Worm (Caenorhabditis elegans) whole organism, mixed stage, embryonic: ENCODE results near the gene dec-7.

Experiments
- blmp-1 ChIP-seq: fragments of 150-350 bp; optimal IDR thresholded peaks from 2 replicates; lab custom pipeline; 2014; ENCODE audit warnings: missing biosample characterization, missing genetic modification characterization
- ces-1 ChIP-seq: fragments of 150-350 bp; optimal IDR thresholded peaks from 2 replicates; lab custom pipeline; 2014; ENCODE audit warnings: missing biosample characterization, missing genetic modification reagents, missing genetic modification characterization
- mab-5 ChIP-seq: fragments of 150-350 bp; optimal IDR thresholded peaks from 2 replicates; lab custom pipeline; 2014; ENCODE audit warnings: missing biosample characterization, missing genetic modification characterization
- nhr-12 ChIP-seq: fragments of 150-350 bp; optimal IDR thresholded peaks from 2 replicates; lab custom pipeline; 2014; ENCODE audit warnings: missing biosample characterization, missing genetic modification characterization
- nhr-2 ChIP-seq: fragments of 150-350 bp; optimal IDR thresholded peaks from 2 replicates; lab custom pipeline; 2014; ENCODE audit warnings: missing biosample characterization, missing genetic modification characterization
- nhr-28 ChIP-seq: fragments of 150-350 bp; optimal IDR thresholded peaks from 2 replicates; lab custom pipeline; 2014; ENCODE audit warnings: missing biosample characterization, missing genetic modification characterization
- pha-4 ChIP-seq: fragments of 150-350 bp; optimal IDR thresholded peaks from 2 replicates; lab custom pipeline; 2018; ENCODE audit warnings: missing biosample characterization, missing genetic modification reagents, missing genetic modification characterization
- sem-2 ChIP-seq: fragments of 200-800 bp; sonication (Bioruptor generic); optimal IDR thresholded peaks from 2 replicates; lab custom pipeline; 2018; ENCODE audit warnings: mild to moderate bottlenecking, missing genetic modification characterization, missing compliant biosample characterization
- sptf-1 ChIP-seq: sonication (generic microtip); optimal IDR thresholded peaks from 2 replicates; lab custom pipeline; 2017; ENCODE audit warnings: mild to moderate bottlenecking, missing genetic modification characterization, moderate library complexity, missing compliant biosample characterization
- unc-39 ChIP-seq: fragments of 150-350 bp; optimal IDR thresholded peaks from 2 replicates; lab custom pipeline; 2014; ENCODE audit warnings: missing biosample characterization, missing genetic modification characterization
- unc-62 ChIP-seq: fragments of 150-350 bp; optimal IDR thresholded peaks from 2 replicates; lab custom pipeline; 2014; ENCODE audit warnings: missing biosample characterization, missing genetic modification reagents, missing genetic modification characterization
- ztf-11 ChIP-seq: fragments of 150-350 bp; optimal IDR thresholded peaks from 2 replicates; lab custom pipeline; 2014; ENCODE audit warnings: missing biosample characterization, missing genetic modification characterization

DNA sequence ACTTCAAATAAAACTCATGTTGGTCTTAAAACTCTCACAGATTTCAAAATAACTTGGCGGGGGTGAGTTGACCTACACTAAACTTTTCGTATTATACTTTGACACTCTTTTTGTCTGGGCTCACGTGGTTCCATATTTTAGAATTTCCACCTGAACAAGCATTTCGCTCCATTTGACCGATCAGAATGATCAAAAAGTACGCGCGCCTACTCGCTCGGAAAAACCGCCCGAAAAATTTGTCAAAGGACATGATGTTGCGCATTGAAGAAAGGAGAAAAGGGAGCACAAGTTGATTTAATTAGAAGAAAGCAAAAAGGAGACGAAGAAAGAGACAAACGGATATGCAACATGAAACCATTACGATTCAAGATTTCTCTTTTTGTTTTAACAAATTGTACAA is 45.9 kb upstream of the dec-7 start:
- TF ChIP-seq unc-39 (tag; lab: Kevin White, UChicago) (no peak), unc-62 (no peak), nhr-2 (tag; lab: Kevin White, UChicago) (no peak), blmp-1 (tag; lab: Kevin White, UChicago) (no peak), ztf-11 (tag; lab: Kevin White, UChicago) (no peak), sem-2 (GFP tag; lab: Kevin White, UChicago) (no peak), ces-1 (no peak), mab-5 (tag; lab: Kevin White, UChicago) (no peak), pha-4 (tag; lab: Kevin White, UChicago) (no peak), sptf-1 (tag; lab: Kevin White, UChicago) (no peak), nhr-12 (tag; lab: Kevin White, UChicago) (no peak), nhr-28 (tag; lab: Kevin White, UChicago) (no peak)
